Worm (Caenorhabditis elegans) whole organism, L1 larva: Measurements from ENCODE around the gene Y73B6BL.22.

Experiments
- C34B4.2 ChIP-seq: sonication (generic microtip); optimal IDR thresholded peaks from 2 replicates; lab custom pipeline; 2017; ENCODE audit warnings: mild to moderate bottlenecking, missing genetic modification characterization, missing compliant biosample characterization
- aha-1 ChIP-seq: fragments of 150-350 bp; optimal IDR thresholded peaks from 2 replicates; lab custom pipeline; 2014; ENCODE audit warnings: missing biosample characterization, missing genetic modification characterization
- alr-1 ChIP-seq: fragments of 200-800 bp; sonication (Bioruptor generic); optimal IDR thresholded peaks from 2 replicates; lab custom pipeline; 2018; ENCODE audit warnings: borderline replicate concordance, mild to moderate bottlenecking, missing genetic modification characterization, missing compliant biosample characterization
- blmp-1 ChIP-seq: fragments of 150-350 bp; optimal IDR thresholded peaks from 2 replicates; lab custom pipeline; 2014; ENCODE audit warnings: missing biosample characterization, missing genetic modification characterization
- ceh-82 ChIP-seq, 3 experiments: fragments of 150-350 bp in 1 of 3; sonication (generic microtip) in 2 of 3; optimal IDR thresholded peaks; 2 replicates each; lab custom pipeline; 2014 to 2017; ENCODE audit warnings: missing biosample characterization in 3 of 3, missing genetic modification characterization in 3 of 3
- dpl-1 ChIP-seq, 3 experiments: fragments of 150-350 bp in 2 of 3; sonication (generic microtip) in 1 of 3; optimal IDR thresholded peaks; 2 replicates each; lab custom pipeline; 2014 to 2017; ENCODE audit warnings: missing biosample characterization in 3 of 3, missing genetic modification characterization in 3 of 3, missing genetic modification reagents in 3 of 3
- efl-1 ChIP-seq, 4 experiments: fragments of 150-350 bp; optimal IDR thresholded peaks in 3 of 4; peaks in 1 of 4; 1 replicate in 1 of 4; 2 replicates in 3 of 4; lab custom pipeline; 2014; ENCODE audit warnings: missing biosample characterization in 2 of 4, missing genetic modification characterization in 2 of 4, missing genetic modification reagents in 2 of 4
- egl-27 ChIP-seq, 2 experiments: fragments of 150-350 bp in 1 of 2; sonication (generic microtip); optimal IDR thresholded peaks; 3 replicates each; lab custom pipeline; 2017 to 2018; ENCODE audit warnings: missing biosample characterization in 2 of 2, missing genetic modification characterization in 2 of 2, missing genetic modification reagents in 2 of 2
- fkh-10 ChIP-seq: sonication (generic microtip); optimal IDR thresholded peaks from 2 replicates; lab custom pipeline; 2017; ENCODE audit warnings: missing biosample characterization, missing genetic modification reagents, missing genetic modification characterization
- fkh-4 ChIP-seq: sonication (generic microtip); optimal IDR thresholded peaks from 2 replicates; lab custom pipeline; 2016; ENCODE audit warnings: missing compliant biosample characterization, missing genetic modification characterization, borderline replicate concordance
- fkh-8 ChIP-seq: sonication (generic microtip); optimal IDR thresholded peaks from 2 replicates; lab custom pipeline; 2016; ENCODE audit warnings: mild to moderate bottlenecking, missing genetic modification characterization, missing compliant biosample characterization
- hlh-4 ChIP-seq: sonication (generic microtip); optimal IDR thresholded peaks from 2 replicates; lab custom pipeline; 2016; ENCODE audit warnings: mild to moderate bottlenecking, missing genetic modification characterization, missing compliant biosample characterization
- irx-1 ChIP-seq: sonication (generic microtip); optimal IDR thresholded peaks from 2 replicates; lab custom pipeline; 2016; ENCODE audit warnings: missing genetic modification characterization, missing compliant biosample characterization
- lin-13 ChIP-seq: fragments of 150-350 bp; optimal IDR thresholded peaks from 2 replicates; lab custom pipeline; 2014; ENCODE audit warnings: missing biosample characterization, missing genetic modification reagents, missing genetic modification characterization
- lin-14 ChIP-seq: fragments of 200-800 bp; sonication (Bioruptor generic); optimal IDR thresholded peaks from 2 replicates; lab custom pipeline; 2018; ENCODE audit warnings: mild to moderate bottlenecking, missing genetic modification characterization, moderate library complexity, missing compliant biosample characterization
- lin-35 ChIP-seq, 2 experiments: fragments of 150-350 bp; optimal IDR thresholded peaks; 2 replicates each; lab custom pipeline; 2014; ENCODE audit warnings: missing biosample characterization in 2 of 2, missing genetic modification characterization in 2 of 2, missing genetic modification reagents in 2 of 2
- lin-39 ChIP-seq: fragments of 150-350 bp; optimal IDR thresholded peaks from 2 replicates; lab custom pipeline; 2014; ENCODE audit warnings: missing biosample characterization, missing genetic modification reagents, missing genetic modification characterization
- mab-9 ChIP-seq: fragments of 200-800 bp; sonication (Bioruptor generic); IDR thresholded peaks from 2 replicates; pipeline ENCODE4 v1.3.6; 2022; ENCODE audit warnings: missing genetic modification reagents, missing genetic modification characterization, missing compliant biosample characterization
- mep-1 ChIP-seq: fragments of 150-350 bp; optimal IDR thresholded peaks from 2 replicates; lab custom pipeline; 2014; ENCODE audit warnings: missing biosample characterization, missing genetic modification characterization
- nhr-11 ChIP-seq: fragments of 150-350 bp; optimal IDR thresholded peaks from 2 replicates; lab custom pipeline; 2014; ENCODE audit warnings: missing biosample characterization, missing genetic modification characterization
- nhr-12 ChIP-seq: sonication (generic microtip); optimal IDR thresholded peaks from 2 replicates; lab custom pipeline; 2017; ENCODE audit warnings: missing biosample characterization, missing genetic modification characterization
- nhr-19 ChIP-seq: fragments of 200-800 bp; sonication (Bioruptor generic); conservative IDR thresholded peaks from 2 replicates; pipeline ENCODE4 v1.3.6; 2022; ENCODE audit warnings: missing genetic modification characterization, missing compliant biosample characterization
- nhr-71 ChIP-seq: sonication (generic microtip); optimal IDR thresholded peaks from 2 replicates; lab custom pipeline; 2016; ENCODE audit warnings: mild to moderate bottlenecking, missing genetic modification characterization, moderate library complexity, missing compliant biosample characterization
- nhr-84 ChIP-seq: sonication (generic microtip); optimal IDR thresholded peaks from 2 replicates; lab custom pipeline; 2017; ENCODE audit warnings: missing biosample characterization, missing genetic modification characterization
- nhr-85 ChIP-seq: sonication (generic microtip); peaks from one replicate; lab custom pipeline; 2016; ENCODE audit warnings: missing genetic modification characterization, inconsistent platforms, missing compliant biosample characterization
- pax-3 ChIP-seq: fragments of 200-800 bp; sonication (Bioruptor generic); optimal IDR thresholded peaks from 2 replicates; lab custom pipeline; 2018; ENCODE audit warnings: mild to moderate bottlenecking, missing genetic modification characterization, moderate library complexity, missing compliant biosample characterization
- rnt-1 ChIP-seq: sonication (generic microtip); optimal IDR thresholded peaks from 2 replicates; lab custom pipeline; 2016; ENCODE audit warnings: mild to moderate bottlenecking, missing genetic modification characterization, moderate library complexity, missing compliant biosample characterization
- skn-1 ChIP-seq: fragments of 150-350 bp; optimal IDR thresholded peaks from 2 replicates; lab custom pipeline; 2014; ENCODE audit warnings: missing biosample characterization, missing genetic modification characterization
- snu-23 ChIP-seq: sonication (generic microtip); optimal IDR thresholded peaks from 2 replicates; lab custom pipeline; 2016; ENCODE audit warnings: missing genetic modification characterization, missing compliant biosample characterization
- sox-4 ChIP-seq: sonication (generic microtip); optimal IDR thresholded peaks from 2 replicates; lab custom pipeline; 2016; ENCODE audit warnings: missing genetic modification characterization, missing compliant biosample characterization
- sptf-1 ChIP-seq: fragments of 150-350 bp; optimal IDR thresholded peaks from 2 replicates; lab custom pipeline; 2014; ENCODE audit warnings: missing biosample characterization, missing genetic modification characterization
- swsn-7 ChIP-seq: sonication (generic microtip); optimal IDR thresholded peaks from 2 replicates; lab custom pipeline; 2016; ENCODE audit warnings: missing genetic modification characterization, missing compliant biosample characterization
- tbx-2 ChIP-seq: sonication (generic microtip); optimal IDR thresholded peaks from 2 replicates; lab custom pipeline; 2016; ENCODE audit warnings: missing genetic modification characterization, missing compliant biosample characterization
- unc-130 ChIP-seq: fragments of 150-350 bp; optimal IDR thresholded peaks from 2 replicates; lab custom pipeline; 2017; ENCODE audit warnings: missing biosample characterization, missing genetic modification characterization, inconsistent platforms
- unc-30 ChIP-seq: sonication (generic microtip); optimal IDR thresholded peaks from 2 replicates; lab custom pipeline; 2017; ENCODE audit warnings: missing biosample characterization, missing genetic modification characterization
- unc-62 ChIP-seq: fragments of 150-350 bp; optimal IDR thresholded peaks from 2 replicates; lab custom pipeline; 2014; ENCODE audit warnings: missing biosample characterization, missing genetic modification reagents, missing genetic modification characterization
- unc-86 ChIP-seq: sonication (generic microtip); optimal IDR thresholded peaks from 2 replicates; lab custom pipeline; 2016; ENCODE audit warnings: missing genetic modification characterization, missing compliant biosample characterization
- unc-98 ChIP-seq: fragments of 200-800 bp; sonication (Bioruptor generic); IDR thresholded peaks from 2 replicates; pipeline ENCODE4 v1.3.6; 2022; ENCODE audit warnings: missing genetic modification characterization, missing compliant biosample characterization
- xbp-1 ChIP-seq: sonication (generic microtip); optimal IDR thresholded peaks from 2 replicates; lab custom pipeline; 2016; ENCODE audit warnings: missing genetic modification characterization, missing compliant biosample characterization
- zag-1 ChIP-seq: fragments of 150-350 bp; optimal IDR thresholded peaks from 2 replicates; lab custom pipeline; 2014; ENCODE audit warnings: missing biosample characterization, missing genetic modification characterization
- zip-4 ChIP-seq: fragments of 200-800 bp; sonication (Bioruptor generic); optimal IDR thresholded peaks from 2 replicates; lab custom pipeline; 2018; ENCODE audit warnings: mild to moderate bottlenecking, missing genetic modification characterization, moderate library complexity, missing compliant biosample characterization
- ztf-11 ChIP-seq, 2 experiments: sonication (generic microtip); optimal IDR thresholded peaks; 2 replicates each; lab custom pipeline; 2016 to 2017; ENCODE audit warnings: missing genetic modification characterization in 2 of 2, missing biosample characterization in 1 of 2, missing compliant biosample characterization in 1 of 2

The Y73B6BL.22 gene

DNA sequence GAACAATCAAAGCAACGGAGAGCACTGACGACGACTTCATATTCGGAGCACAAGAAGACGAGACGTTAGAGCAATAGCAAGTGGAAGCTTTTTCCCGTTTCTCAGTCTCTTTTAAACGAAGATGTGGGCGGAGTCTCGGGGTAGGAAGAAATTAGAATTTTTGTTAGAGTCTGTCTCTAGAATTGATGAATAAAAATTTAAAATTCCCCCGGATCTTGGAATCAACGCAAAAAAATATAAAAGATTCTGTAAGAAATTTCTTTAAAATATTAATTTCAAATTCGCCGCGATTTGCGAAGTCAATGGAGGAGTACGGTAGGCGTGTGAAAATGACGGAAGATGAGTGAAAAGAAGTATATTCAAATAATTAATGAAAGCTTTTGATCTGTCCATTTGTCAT is 3.0 kb downstream of the Y73B6BL.22 start, which contains the start of gene nlp-71:
Gene nlp-71 (minus strand): TSS at position 101 of the 400 bp plus-strand sequence.
- no peak for TF ChIP-seq irx-1
- no peak for TF ChIP-seq lin-39 (tag; lab: Kevin White, UChicago)

DNA sequence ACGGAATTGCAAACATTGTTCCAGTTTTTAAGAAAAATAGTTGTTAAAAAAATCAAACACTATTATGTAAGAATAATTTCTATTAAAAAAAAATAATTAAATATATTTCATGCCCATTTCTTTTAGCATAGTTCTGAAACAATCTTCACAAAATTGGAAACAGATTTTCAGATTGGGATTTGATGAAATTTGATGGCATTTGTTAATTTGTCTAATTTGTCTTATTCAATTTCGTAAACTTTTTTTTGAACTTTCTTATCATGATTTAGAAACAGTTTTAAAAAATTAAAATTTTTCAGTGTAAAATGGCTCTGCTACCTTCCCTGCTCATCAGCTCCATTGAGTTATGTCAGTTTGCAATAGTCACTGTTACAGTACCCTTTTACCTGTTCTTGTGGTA is 11.6 kb downstream of the Y73B6BL.22 start, which contains the start of gene srv-13:
Gene srv-13 (plus strand): TSS at position 301 of the 400 bp plus-strand sequence.
- TF ChIP-seq snu-23 (no peak), nhr-12 (tag; lab: Kevin White, UChicago) (no peak), rnt-1 (tag; lab: Kevin White, UChicago) (no peak), unc-86 (no peak), unc-130 (tag; lab: Kevin White, UChicago) (no peak), skn-1 (no peak), nhr-11 (tag; lab: Kevin White, UChicago) (no peak), nhr-85 (tag; lab: Kevin White, UChicago) (no peak), mep-1 (no peak), sox-4 (tag; lab: Kevin White, UChicago) (no peak), blmp-1 (no peak), nhr-84 (no peak)

DNA sequence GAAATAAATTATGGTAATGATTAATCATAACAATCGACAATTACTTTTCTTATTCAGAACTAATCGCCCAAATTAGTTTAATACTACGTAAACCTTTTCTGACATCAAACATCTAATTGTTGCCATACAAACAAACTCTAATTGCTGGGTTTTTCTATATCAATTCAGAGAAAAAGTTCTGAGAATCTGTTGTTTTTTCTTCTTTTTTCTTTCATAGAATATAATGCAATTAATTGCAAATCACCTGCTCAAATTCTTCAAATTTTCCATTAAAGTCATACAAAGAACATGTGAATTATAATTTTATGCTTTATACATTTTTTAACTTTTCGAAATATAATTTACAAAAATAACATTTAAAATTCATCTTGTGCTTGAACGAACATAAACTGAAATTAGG is 13.1 kb downstream of the Y73B6BL.22 start:
- TF ChIP-seq zip-4 (GFP tag; lab: Kevin White, UChicago) = no peak
- peak; percentile 52 for TF ChIP-seq fkh-8 (tag; lab: Kevin White, UChicago)
- peak; percentile 64 for TF ChIP-seq hlh-4 (tag; lab: Kevin White, UChicago)
- TF ChIP-seq nhr-71 (tag; lab: Kevin White, UChicago) = peak; percentile 22
- no peak for TF ChIP-seq tbx-2 (tag; lab: Kevin White, UChicago)
- TF ChIP-seq pax-3 (tag; lab: Kevin White, UChicago) = peak; percentile 8

DNA sequence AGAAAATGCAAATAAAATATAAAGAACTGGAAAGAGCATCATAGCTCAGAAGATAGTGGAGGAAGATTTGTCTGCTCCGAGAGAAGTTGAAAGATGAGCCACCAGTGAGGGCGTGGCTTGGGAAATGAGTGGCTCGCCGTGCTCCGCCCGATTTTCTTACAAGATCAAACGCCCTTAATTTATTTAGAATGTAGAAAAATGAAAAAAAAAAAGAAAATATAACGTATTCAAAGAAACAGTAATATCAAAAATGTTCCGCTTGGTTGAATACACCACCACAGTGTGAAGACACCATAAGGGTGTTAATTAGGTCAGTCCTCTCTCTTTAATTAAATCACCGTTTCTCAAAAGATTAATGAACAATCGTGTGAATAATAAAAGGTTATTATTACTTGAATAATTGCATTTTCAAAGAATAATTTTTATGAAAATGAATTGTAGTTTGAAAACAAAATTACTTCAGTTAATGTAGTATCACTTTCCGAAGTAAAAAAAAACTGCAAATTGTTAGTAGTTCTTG is 14.0 kb downstream of the Y73B6BL.22 start, which contains the start of gene sfrp-1:
Gene sfrp-1 (minus strand): TSS at position 51 of the 520 bp plus-strand sequence.
- TF ChIP-seq dpl-1 (GFP tag; optimal IDR thresholded peaks at IDR 0.05; lab: Kevin White, UChicago) (no peak), alr-1 (tag; lab: Kevin White, UChicago) (no peak), ceh-82 (tag; optimal IDR thresholded peaks at IDR 0.05; lab: Kevin White, UChicago) (no peak), unc-62 (no peak)

DNA sequence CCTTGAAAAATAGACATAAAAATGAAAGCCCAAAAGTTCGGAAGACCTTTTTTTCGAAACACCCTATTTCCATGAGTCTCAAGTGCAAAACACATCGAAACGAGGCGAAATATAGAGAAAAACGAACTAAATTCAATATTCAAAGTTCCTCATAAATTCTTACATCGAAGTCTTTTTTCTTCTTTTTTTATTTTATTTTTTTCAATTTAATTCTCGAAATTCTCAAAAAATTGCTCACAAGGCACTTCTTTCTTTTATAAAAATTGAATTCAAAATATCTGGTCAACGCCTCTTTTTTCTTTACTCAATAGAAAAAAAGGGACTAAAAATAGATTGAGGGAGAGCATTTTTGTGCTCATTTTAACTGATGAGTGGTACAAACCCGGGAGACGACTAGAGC is 21.3 kb downstream of the Y73B6BL.22 start:
- TF ChIP-seq efl-1 (optimal IDR thresholded peaks at IDR 0.05; lab: Kevin White, UChicago) (no peak), efl-1 (GFP tag; optimal IDR thresholded peaks at IDR 0.05 in 1 of 2; lab: Kevin White, UChicago) (no peak), sox-4 (tag; lab: Kevin White, UChicago) (no peak), fkh-10 (GFP tag; lab: Kevin White, UChicago) (peak; percentile 54), egl-27 (tag; optimal IDR thresholded peaks at IDR 0.05; lab: Kevin White, UChicago) (no peak), unc-98 (GFP tag; lab: Robert Waterston, UW) (no peak)
- TF ChIP-seq, all 84 proteins: peak for 1

DNA sequence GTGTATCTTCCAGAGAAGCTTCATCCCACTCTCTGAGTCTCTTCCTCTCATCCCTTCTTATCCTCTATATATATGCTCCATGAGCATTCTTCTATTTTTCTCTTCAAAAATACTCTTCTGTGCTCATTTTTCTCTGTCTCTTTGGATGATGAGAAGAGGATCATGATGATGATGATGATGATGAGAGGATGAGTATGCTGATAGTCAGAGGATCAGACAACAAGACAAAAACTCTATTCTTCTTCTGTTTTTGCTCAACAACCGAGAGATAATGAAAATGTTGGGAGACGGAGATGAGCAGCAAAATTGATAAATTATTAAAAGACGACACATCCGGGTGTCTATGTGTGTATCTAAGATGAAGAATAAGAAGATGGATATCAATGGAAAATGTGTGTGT is 23.1 kb downstream of the Y73B6BL.22 start:
- TF ChIP-seq nhr-19 (peak; percentile 47), lin-35 (GFP tag; optimal IDR thresholded peaks at IDR 0.05; lab: Kevin White, UChicago) (peak in 1 of 2 experiments; percentile 36), C34B4.2 (no peak), ztf-11 (tag; optimal IDR thresholded peaks at IDR 0.05; lab: Kevin White, UChicago) (no peak), mab-9 (GFP tag; lab: Robert Waterston, UW) (no peak), swsn-7 (tag; lab: Kevin White, UChicago) (peak; percentile 42), unc-30 (tag; lab: Kevin White, UChicago) (no peak), fkh-10 (GFP tag; lab: Kevin White, UChicago) (peak; percentile 48), sptf-1 (tag; lab: Kevin White, UChicago) (no peak), mep-1 (peak; percentile 48), aha-1 (tag; lab: Kevin White, UChicago) (no peak), snu-23 (peak; percentile 66), egl-27 (tag; optimal IDR thresholded peaks at IDR 0.05; lab: Kevin White, UChicago) (no peak), xbp-1 (tag; lab: Kevin White, UChicago) (peak; percentile 3), lin-14 (GFP tag; lab: Kevin White, UChicago) (peak; percentile 90), fkh-4 (tag; lab: Kevin White, UChicago) (no peak), tbx-2 (tag; lab: Kevin White, UChicago) (peak; percentile 47), zag-1 (tag; lab: Kevin White, UChicago) (no peak), unc-86 (peak; percentile 89), lin-13 (GFP tag; lab: Kevin White, UChicago) (no peak), zip-4 (GFP tag; lab: Kevin White, UChicago) (no peak)
